Worm (Caenorhabditis elegans) whole organism, late embryonic: ENCODE results near the gene tnt-3.

Source experiments
- K09A11.1 ChIP-seq: sonication (generic microtip); optimal IDR thresholded peaks from 2 replicates; lab custom pipeline; 2017; ENCODE audit warnings: antibody characterized with exemption, mild to moderate bottlenecking, missing genetic modification characterization, missing compliant biosample characterization; ENCODE audit not compliant: insufficient read depth
- Y22D7AL.16 ChIP-seq: sonication (generic microtip); optimal IDR thresholded peaks from 2 replicates; lab custom pipeline; 2016; ENCODE audit warnings: missing genetic modification characterization, missing compliant biosample characterization
- ama-1 ChIP-seq: fragments of 150-350 bp; optimal IDR thresholded peaks from 2 replicates; lab custom pipeline; 2014
- ceh-9 ChIP-seq: sonication (generic microtip); optimal IDR thresholded peaks from 2 replicates; lab custom pipeline; 2016; ENCODE audit warnings: mild to moderate bottlenecking, missing genetic modification characterization, inconsistent platforms, missing compliant biosample characterization
- elt-2 ChIP-seq: sonication (generic microtip); optimal IDR thresholded peaks from 2 replicates; lab custom pipeline; 2016; ENCODE audit warnings: missing genetic modification reagents, missing genetic modification characterization, missing compliant biosample characterization
- ets-4 ChIP-seq: sonication (generic microtip); optimal IDR thresholded peaks from 2 replicates; lab custom pipeline; 2016; ENCODE audit warnings: missing genetic modification characterization, missing compliant biosample characterization
- eyg-1 ChIP-seq: sonication (generic microtip); optimal IDR thresholded peaks from 2 replicates; lab custom pipeline; 2016; ENCODE audit warnings: missing genotype, missing genetic modification characterization, missing compliant biosample characterization
- hlh-15 ChIP-seq: sonication (generic microtip); optimal IDR thresholded peaks from 2 replicates; lab custom pipeline; 2016; ENCODE audit warnings: missing genetic modification characterization, missing compliant biosample characterization
- hlh-6 ChIP-seq: sonication (generic microtip); optimal IDR thresholded peaks from 2 replicates; lab custom pipeline; 2016; ENCODE audit warnings: missing genotype, missing genetic modification characterization, missing compliant biosample characterization
- nfya-1 ChIP-seq: sonication (generic microtip); optimal IDR thresholded peaks from 2 replicates; lab custom pipeline; 2017; ENCODE audit warnings: missing genetic modification characterization, mild to moderate bottlenecking, missing compliant biosample characterization, antibody characterized with exemption, moderate library complexity
- pqm-1 ChIP-seq: sonication (generic microtip); optimal IDR thresholded peaks from 2 replicates; lab custom pipeline; 2016; ENCODE audit warnings: missing genetic modification characterization, missing compliant biosample characterization
- unc-55 ChIP-seq: sonication (generic microtip); optimal IDR thresholded peaks from 2 replicates; lab custom pipeline; 2017; ENCODE audit warnings: missing biosample characterization, missing genetic modification reagents, missing genetic modification characterization
- unc-86 ChIP-seq: sonication (generic microtip); optimal IDR thresholded peaks from 2 replicates; lab custom pipeline; 2016; ENCODE audit warnings: missing genetic modification characterization, missing compliant biosample characterization

DNA sequence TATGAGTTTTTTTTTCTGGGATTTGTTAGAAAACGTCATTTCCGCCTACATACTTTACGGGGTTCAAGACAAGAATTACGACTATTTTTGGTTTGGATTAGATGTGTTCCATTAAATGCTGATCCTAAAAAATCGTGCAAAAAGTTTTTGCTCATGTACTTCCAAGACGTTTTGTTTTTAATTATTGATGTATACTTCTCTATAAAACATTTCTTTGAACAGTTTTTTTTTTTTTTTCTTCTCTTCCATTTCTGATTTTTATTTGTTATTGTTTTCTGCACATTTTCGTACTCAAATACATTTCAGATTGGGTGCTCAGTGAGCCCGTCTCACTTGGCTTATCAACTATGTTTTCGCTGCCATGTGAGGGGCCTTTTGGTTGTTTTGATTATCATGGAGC lies 41.9 kb downstream of the tnt-3 start, which contains the start of gene C39D10.11:
- TF ChIP-seq ets-4 (tag; lab: Kevin White, UChicago) (no peak), K09A11.1 (tag; lab: Kevin White, UChicago) (no peak), unc-86 (tag; lab: Kevin White, UChicago) (no peak), pqm-1 (no peak), hlh-6 (tag; lab: Kevin White, UChicago) (no peak), eyg-1 (tag; lab: Kevin White, UChicago) (no peak), hlh-15 (tag; lab: Kevin White, UChicago) (no peak), ceh-9 (tag; lab: Kevin White, UChicago) (no peak), Y22D7AL.16 (no peak), ama-1 (no peak), elt-2 (tag; lab: Kevin White, UChicago) (no peak), nfya-1 (no peak), unc-55 (no peak)
